Fruit fly (Drosophila melanogaster) whole organism, embryonic: ENCODE results near the gene CG31125.

Experiments
- Antp ChIP-seq: fragments of 200-800 bp; sonication (Bioruptor generic); optimal IDR thresholded peaks from 3 replicates; lab custom pipeline; 2016; ENCODE audit warnings: missing biosample characterization, missing genetic modification characterization
- BtbVII ChIP-seq: fragments of 200-800 bp; sonication (Bioruptor generic); optimal IDR thresholded peaks from 3 replicates; lab custom pipeline; 2017; ENCODE audit warnings: missing biosample characterization, mild to moderate bottlenecking, missing genetic modification characterization
- CG10209 ChIP-seq: fragments of 200-800 bp; sonication (Bioruptor generic); optimal IDR thresholded peaks from 3 replicates; lab custom pipeline; 2017; ENCODE audit warnings: missing biosample characterization, mild to moderate bottlenecking, missing genetic modification characterization, missing genetic modification reagents
- CG10267 ChIP-seq: fragments of 200-800 bp; sonication (Bioruptor generic); optimal IDR thresholded peaks from 2 replicates; lab custom pipeline; 2018; ENCODE audit warnings: missing biosample characterization, mild to moderate bottlenecking, missing genetic modification characterization, moderate library complexity
- CG10274 ChIP-seq: fragments of 200-800 bp; sonication (Bioruptor generic); optimal IDR thresholded peaks from 3 replicates; lab custom pipeline; 2017; ENCODE audit warnings: missing biosample characterization, mild to moderate bottlenecking, missing genetic modification characterization
- CG10366 ChIP-seq: fragments of 200-800 bp; sonication (Bioruptor generic); IDR thresholded peaks from 2 replicates; pipeline ENCODE4 v1.3.6; 2022; ENCODE audit warnings: missing biosample characterization, missing genetic modification characterization
- CG10462 ChIP-seq: fragments of 200-800 bp; sonication (Bioruptor generic); optimal IDR thresholded peaks from 2 replicates; lab custom pipeline; 2016; ENCODE audit warnings: missing biosample characterization, missing genetic modification characterization
- CG10654 ChIP-seq: fragments of 200-800 bp; sonication (Bioruptor generic); optimal IDR thresholded peaks from 2 replicates; lab custom pipeline; 2016; ENCODE audit warnings: missing biosample characterization, missing genetic modification characterization
- CG11093 ChIP-seq: fragments of 200-800 bp; sonication (Bioruptor generic); IDR thresholded peaks from 3 replicates; pipeline ENCODE4 v1.3.6; 2022; ENCODE audit warnings: missing biosample characterization, missing genetic modification characterization
- CG13296 ChIP-seq: fragments of 200-800 bp; sonication (Bioruptor generic); optimal IDR thresholded peaks from 3 replicates; lab custom pipeline; 2018; ENCODE audit warnings: missing biosample characterization, mild to moderate bottlenecking, missing genetic modification characterization
- CG13894 ChIP-seq: fragments of 200-800 bp; sonication (Bioruptor generic); optimal IDR thresholded peaks from 3 replicates; lab custom pipeline; 2018; ENCODE audit warnings: missing biosample characterization, mild to moderate bottlenecking, missing genetic modification characterization, moderate library complexity
- CG14441 ChIP-seq: fragments of 200-800 bp; sonication (Bioruptor generic); IDR thresholded peaks from 2 replicates; pipeline ENCODE4 v1.3.6; 2022; ENCODE audit warnings: missing biosample characterization, missing genetic modification characterization
- CG14667 ChIP-seq: fragments of 200-800 bp; sonication (Bioruptor generic); IDR thresholded peaks from 2 replicates; pipeline ENCODE4 v1.3.6; 2022; ENCODE audit warnings: missing biosample characterization, missing genetic modification characterization
- CG2202 ChIP-seq: fragments of 200-800 bp; sonication (Bioruptor generic); optimal IDR thresholded peaks from 2 replicates; lab custom pipeline; 2018; ENCODE audit warnings: missing biosample characterization, mild to moderate bottlenecking, missing genetic modification characterization
- CG31388 ChIP-seq: fragments of 200-800 bp; sonication (Bioruptor generic); optimal IDR thresholded peaks from 2 replicates; lab custom pipeline; 2016; ENCODE audit warnings: missing biosample characterization, missing genetic modification characterization
- CG32532 ChIP-seq: fragments of 200-800 bp; sonication (Bioruptor generic); IDR thresholded peaks from 2 replicates; pipeline ENCODE4 v1.3.6; 2022; ENCODE audit warnings: missing biosample characterization, missing genetic modification characterization
- CG3838 ChIP-seq: fragments of 200-800 bp; sonication (Bioruptor generic); optimal IDR thresholded peaks from 3 replicates; lab custom pipeline; 2016; ENCODE audit warnings: missing biosample characterization, missing genetic modification characterization
- CG3847 ChIP-seq: fragments of 200-800 bp; sonication (Bioruptor generic); IDR thresholded peaks from 2 replicates; pipeline ENCODE4 v1.3.6; 2022; ENCODE audit warnings: missing biosample characterization, missing genetic modification characterization
- CG6272 ChIP-seq: fragments of 200-800 bp; sonication (Bioruptor generic); IDR thresholded peaks from 2 replicates; pipeline ENCODE4 v1.3.6; 2022; ENCODE audit warnings: missing biosample characterization, missing genetic modification characterization
- CG7372 ChIP-seq: fragments of 200-800 bp; sonication (Bioruptor generic); IDR thresholded peaks from 2 replicates; pipeline ENCODE4 v1.3.6; 2022; ENCODE audit warnings: missing biosample characterization, missing genetic modification characterization
- CG7963 ChIP-seq: fragments of 200-800 bp; sonication (Bioruptor generic); IDR thresholded peaks from 3 replicates; pipeline ENCODE4 v1.3.6; 2022; ENCODE audit warnings: missing biosample characterization, missing genetic modification characterization; ENCODE audit not compliant: partially characterized antibody
- CG8281 ChIP-seq: fragments of 200-800 bp; sonication (Bioruptor generic); optimal IDR thresholded peaks from 2 replicates; lab custom pipeline; 2018; ENCODE audit warnings: missing biosample characterization, mild to moderate bottlenecking, missing genetic modification characterization, moderate library complexity
- CG8388 ChIP-seq: fragments of 200-800 bp; sonication (Bioruptor generic); optimal IDR thresholded peaks from 2 replicates; lab custom pipeline; 2019; ENCODE audit warnings: missing biosample characterization, mild to moderate bottlenecking, missing genetic modification characterization, moderate library complexity
- CG9609 ChIP-seq: fragments of 200-800 bp; sonication (Bioruptor generic); optimal IDR thresholded peaks from 3 replicates; lab custom pipeline; 2016; ENCODE audit warnings: missing biosample characterization, missing genetic modification characterization
- CG9817 ChIP-seq: fragments of 200-800 bp; sonication (Bioruptor generic); optimal IDR thresholded peaks from 2 replicates; lab custom pipeline; 2018; ENCODE audit warnings: missing biosample characterization, mild to moderate bottlenecking, missing genetic modification characterization, moderate library complexity
- CrebB ChIP-seq: fragments of 200-800 bp; sonication (Bioruptor generic); optimal IDR thresholded peaks from 3 replicates; lab custom pipeline; 2018; ENCODE audit warnings: missing biosample characterization, mild to moderate bottlenecking, missing genetic modification characterization
- Dfd ChIP-seq, 2 experiments: fragments of >200 bp; optimal IDR thresholded peaks; 2 replicates each; lab custom pipeline; 2017; ENCODE audit warnings: missing biosample characterization in 2 of 2, missing genetic modification characterization in 2 of 2
- Doc2 ChIP-seq: fragments of 200-800 bp; sonication (Bioruptor generic); IDR thresholded peaks from 2 replicates; pipeline ENCODE4 v1.3.6; 2022; ENCODE audit warnings: missing biosample characterization, missing genetic modification characterization
- Drgx ChIP-seq: fragments of 200-800 bp; sonication (Bioruptor generic); IDR thresholded peaks from 2 replicates; pipeline ENCODE4 v1.3.6; 2022; ENCODE audit warnings: missing biosample characterization, missing genetic modification characterization
- Hr3 ChIP-seq: fragments of 200-800 bp; sonication (Bioruptor generic); optimal IDR thresholded peaks from 3 replicates; lab custom pipeline; 2016; ENCODE audit warnings: missing biosample characterization, missing genetic modification characterization
- Hr39 ChIP-seq: fragments of >200 bp; optimal IDR thresholded peaks from 2 replicates; lab custom pipeline; 2017
- Max ChIP-seq: fragments of 200-800 bp; sonication (Bioruptor generic); optimal IDR thresholded peaks from 2 replicates; lab custom pipeline; 2016; ENCODE audit warnings: missing biosample characterization, mild to moderate bottlenecking, missing genetic modification characterization
- Myb ChIP-seq: fragments of 200-800 bp; sonication (Bioruptor generic); optimal IDR thresholded peaks from 2 replicates; lab custom pipeline; 2016; ENCODE audit warnings: missing biosample characterization, missing genetic modification characterization
- Rfx ChIP-seq: fragments of 200-800 bp; sonication (Bioruptor generic); IDR thresholded peaks from 2 replicates; pipeline ENCODE4 v1.3.6; 2022; ENCODE audit warnings: missing biosample characterization, missing genetic modification characterization
- Rx ChIP-seq: fragments of 200-800 bp; sonication (Bioruptor generic); IDR thresholded peaks from 2 replicates; pipeline ENCODE4 v1.3.6; 2022; ENCODE audit warnings: missing biosample characterization, missing genetic modification characterization
- ab ChIP-seq: fragments of 200-800 bp; sonication (Bioruptor generic); optimal IDR thresholded peaks from 2 replicates; lab custom pipeline; 2016; ENCODE audit warnings: missing biosample characterization, missing genetic modification characterization
- aop ChIP-seq: fragments of 200-800 bp; sonication (Bioruptor generic); IDR thresholded peaks from 2 replicates; pipeline ENCODE4 v1.3.6; 2022; ENCODE audit warnings: missing biosample characterization, missing genetic modification characterization
- ash1 ChIP-seq: fragments of 200-800 bp; sonication (Bioruptor generic); optimal IDR thresholded peaks from 2 replicates; lab custom pipeline; 2018; ENCODE audit warnings: missing biosample characterization, mild to moderate bottlenecking, missing genetic modification characterization
- bigmax ChIP-seq: fragments of 200-800 bp; sonication (Bioruptor generic); optimal IDR thresholded peaks from 2 replicates; lab custom pipeline; 2018; ENCODE audit warnings: missing biosample characterization, mild to moderate bottlenecking, missing genetic modification characterization
- bowl ChIP-seq: fragments of 200-800 bp; sonication (Bioruptor generic); IDR thresholded peaks from 2 replicates; pipeline ENCODE4 v1.3.6; 2022; ENCODE audit warnings: missing biosample characterization, missing genetic modification characterization
- cad ChIP-seq: fragments of >200 bp; optimal IDR thresholded peaks from 2 replicates; lab custom pipeline; 2017; ENCODE audit warnings: missing biosample characterization, missing genetic modification characterization
- cas ChIP-seq: fragments of 200-800 bp; sonication (Bioruptor generic); IDR thresholded peaks from 2 replicates; pipeline ENCODE4 v1.3.6; 2022; ENCODE audit warnings: missing biosample characterization, missing genetic modification characterization
- dm ChIP-seq: fragments of 200-800 bp; sonication (Bioruptor generic); optimal IDR thresholded peaks from 3 replicates; lab custom pipeline; 2016; ENCODE audit warnings: missing biosample characterization, missing genetic modification characterization
- eve ChIP-seq, 2 experiments: fragments of >200 bp; optimal IDR thresholded peaks; 2 replicates each; lab custom pipeline; 2017; ENCODE audit warnings: missing biosample characterization in 2 of 2, missing genetic modification characterization in 2 of 2
- h ChIP-seq: fragments of >200 bp; optimal IDR thresholded peaks from 2 replicates; lab custom pipeline; 2017
- hth ChIP-seq: fragments of >200 bp; optimal IDR thresholded peaks from 2 replicates; lab custom pipeline; 2017; ENCODE audit warnings: inconsistent platforms
- kni ChIP-seq: fragments of 200-800 bp; sonication (Bioruptor generic); optimal IDR thresholded peaks from 3 replicates; lab custom pipeline; 2017; ENCODE audit warnings: mild to moderate bottlenecking, missing biosample characterization, missing genetic modification reagents, missing genetic modification characterization
- nom ChIP-seq: fragments of 200-800 bp; sonication (Bioruptor generic); optimal IDR thresholded peaks from 2 replicates; lab custom pipeline; 2017; ENCODE audit warnings: missing biosample characterization, missing genetic modification characterization, mild to moderate bottlenecking, moderate library complexity, missing genetic modification reagents
- org-1 ChIP-seq: fragments of 200-800 bp; sonication (Bioruptor generic); optimal IDR thresholded peaks from 2 replicates; lab custom pipeline; 2017; ENCODE audit warnings: missing biosample characterization, missing genetic modification characterization
- sc ChIP-seq, 3 experiments: fragments of >200 bp in 2 of 3; fragments of 200-800 bp in 1 of 3; sonication (Bioruptor generic) in 1 of 3; optimal IDR thresholded peaks; 2 replicates in 2 of 3; 3 replicates in 1 of 3; lab custom pipeline; 2017; ENCODE audit warnings: mild to moderate bottlenecking in 1 of 3, missing biosample characterization in 1 of 3, missing genetic modification characterization in 1 of 3, missing genetic modification reagents in 1 of 3
- sima ChIP-seq: fragments of 200-800 bp; sonication (Bioruptor generic); optimal IDR thresholded peaks from 2 replicates; lab custom pipeline; 2016; ENCODE audit warnings: missing biosample characterization, missing genetic modification characterization
- wor ChIP-seq: fragments of 200-800 bp; sonication (Bioruptor generic); IDR thresholded peaks from 2 replicates; pipeline ENCODE4 v1.3.6; 2022; ENCODE audit warnings: missing biosample characterization, missing genetic modification characterization
- zen ChIP-seq: fragments of 200-800 bp; sonication (Bioruptor generic); optimal IDR thresholded peaks from 3 replicates; lab custom pipeline; 2018; ENCODE audit warnings: missing biosample characterization, mild to moderate bottlenecking, missing genetic modification characterization, moderate library complexity

The CG31125 gene

dm6 chr3R:24625517-24625925 is 29.1 kb downstream of the CG31125 start, which contains the start of the genes Syx18 and atl (continued):
- TF ChIP-seq CG32532 (GFP tag; lab: Robert Waterston, UW) = no peak
- no peak for TF ChIP-seq Dfd (GFP tag; optimal IDR thresholded peaks at IDR 0.05; lab: Kevin White, UChicago)
- TF ChIP-seq Drgx = no peak
- TF ChIP-seq wor (GFP tag; lab: Robert Waterston, UW) = no peak
- TF ChIP-seq h (lab: Kevin White, UChicago) = no peak
- TF ChIP-seq CG10654 = no peak
- no peak for TF ChIP-seq aop
- peak; percentile 34 for TF ChIP-seq nom
- TF ChIP-seq Hr39 (lab: Kevin White, UChicago) = no peak
- peak; percentile 3 for TF ChIP-seq Max (GFP tag; lab: Kevin White, UChicago)
- TF ChIP-seq CG10366 (GFP tag; lab: Robert Waterston, UW) = no peak
- TF ChIP-seq CG8281 = no peak
- TF ChIP-seq sc (optimal IDR thresholded peaks at IDR 0.05; lab: Kevin White, UChicago) = no peak
- no peak for TF ChIP-seq sc (GFP tag; optimal IDR thresholded peaks at IDR 0.05; lab: Kevin White, UChicago)
- TF ChIP-seq Hr3 (GFP tag; lab: Kevin White, UChicago) = no peak
- TF ChIP-seq CG3838 (GFP tag; lab: Kevin White, UChicago) = no peak
- TF ChIP-seq CG10274 (GFP tag; lab: Kevin White, UChicago) = no peak
- TF ChIP-seq CG13296 (GFP tag; lab: Kevin White, UChicago) = no peak
- no peak for TF ChIP-seq CG7372 (GFP tag; lab: Robert Waterston, UW)
- TF ChIP-seq CG10267 (tag; lab: Kevin White, UChicago) = peak; percentile 98
- no peak for TF ChIP-seq CG6272 (GFP tag; lab: Robert Waterston, UW)
- no peak for TF ChIP-seq eve (GFP tag; optimal IDR thresholded peaks at IDR 0.05; lab: Kevin White, UChicago)
- no peak for TF ChIP-seq bowl (GFP tag; lab: Robert Waterston, UW)
- peak; percentile 73; the same call in 1 of the 2 replicates for TF ChIP-seq CG3847 (GFP tag; lab: Robert Waterston, UW)
- TF ChIP-seq kni (GFP tag; lab: Kevin White, UChicago) = no peak
- TF ChIP-seq ab (GFP tag; lab: Kevin White, UChicago) = no peak
- TF ChIP-seq CG9817 (tag; lab: Kevin White, UChicago) = no peak
- no peak for TF ChIP-seq CG14667 (GFP tag; lab: Robert Waterston, UW)
- no peak for TF ChIP-seq Doc2 (GFP tag; lab: Robert Waterston, UW)
- no peak for TF ChIP-seq CG10462 (GFP tag; lab: Kevin White, UChicago)
- TF ChIP-seq CrebB (tag; lab: Kevin White, UChicago) = peak; percentile 43
- TF ChIP-seq CG2202 (tag; lab: Kevin White, UChicago) = peak; percentile 5
- no peak for TF ChIP-seq CG31388 (GFP tag; lab: Kevin White, UChicago)
- no peak for TF ChIP-seq Rx (GFP tag; lab: Robert Waterston, UW)
- no peak for TF ChIP-seq cad (GFP tag; lab: Kevin White, UChicago)
- no peak for TF ChIP-seq ash1 (GFP tag; lab: Kevin White, UChicago)
- TF ChIP-seq sima (GFP tag; lab: Kevin White, UChicago) = no peak
- peak; percentile 3 for TF ChIP-seq CG9609 (GFP tag; lab: Kevin White, UChicago)
- TF ChIP-seq hth (lab: Kevin White, UChicago) = no peak
- peak; percentile 63 for TF ChIP-seq Rfx (GFP tag; lab: Robert Waterston, UW)
- TF ChIP-seq CG7963 (GFP tag; lab: Robert Waterston, UW) = no peak
- no peak for TF ChIP-seq Antp (GFP tag; lab: Kevin White, UChicago)
- TF ChIP-seq CG8388 (GFP tag; lab: Kevin White, UChicago) = no peak
- no peak for TF ChIP-seq cas
- TF ChIP-seq CG10209 (GFP tag; lab: Kevin White, UChicago) = no peak
- no peak for TF ChIP-seq BtbVII (GFP tag; lab: Kevin White, UChicago)
- no peak for TF ChIP-seq CG11093
- peak; percentile 92 for TF ChIP-seq Myb
- no peak for TF ChIP-seq CG13894 (tag; lab: Kevin White, UChicago)
- TF ChIP-seq CG14441 (GFP tag; lab: Robert Waterston, UW) = no peak
- no peak for TF ChIP-seq org-1
- TF ChIP-seq dm = peak; percentile 7
- peak; percentile 58 for TF ChIP-seq zen (tag; lab: Kevin White, UChicago)
- peak; percentile 6 for TF ChIP-seq bigmax (GFP tag; lab: Kevin White, UChicago)
